Worm (Caenorhabditis elegans) whole organism, late embryonic: Measurements from ENCODE around the gene cutl-1.

Experiments
- ama-1 ChIP-seq: fragments of 150-350 bp; optimal IDR thresholded peaks from 2 replicates; lab custom pipeline; 2014
- dve-1 ChIP-seq: sonication (generic microtip); optimal IDR thresholded peaks from 2 replicates; lab custom pipeline; 2017; ENCODE audit warnings: antibody characterized with exemption, mild to moderate bottlenecking, missing genetic modification characterization, missing compliant biosample characterization
- lim-6 ChIP-seq: sonication (generic microtip); optimal IDR thresholded peaks from 2 replicates; lab custom pipeline; 2016; ENCODE audit warnings: missing genetic modification characterization, missing compliant biosample characterization
- pqm-1 ChIP-seq: sonication (generic microtip); optimal IDR thresholded peaks from 2 replicates; lab custom pipeline; 2016; ENCODE audit warnings: missing genetic modification characterization, missing compliant biosample characterization
- unc-3 ChIP-seq, 2 experiments: fragments of 200-800 bp in 1 of 2; sonication (Bioruptor generic) in 1 of 2; sonication (generic microtip) in 1 of 2; conservative IDR thresholded peaks in 1 of 2; optimal IDR thresholded peaks in 1 of 2; 2 replicates each; pipeline versions ENCODE4 v1.3.6 to Lab custom; 2016 to 2022; ENCODE audit warnings: missing compliant biosample characterization in 2 of 2, missing genetic modification characterization in 2 of 2, missing genetic modification reagents in 1 of 2

- TF ChIP-seq ama-1 (lab: Kevin White, UChicago) (no peak), dve-1 (tag; lab: Kevin White, UChicago) (no peak), lim-6 (tag; lab: Kevin White, UChicago) (no peak), pqm-1 (tag; lab: Kevin White, UChicago) (no peak), unc-3 (GFP tag; conservative IDR thresholded peaks at IDR 0.05; lab: Robert Waterston, UW) (no peak), unc-3 (tag; optimal IDR thresholded peaks at IDR 0.05; lab: Kevin White, UChicago) (no peak)
Observed at ce11 chrV:13364227-13364626, 41.7 kb downstream of the cutl-1 start.
